Fruit fly (Drosophila melanogaster) whole organism, embryonic: ENCODE results near the gene CG7342.

Experiments used
- Atf6 ChIP-seq: fragments of 200-800 bp; sonication (Bioruptor generic); IDR thresholded peaks from 2 replicates; pipeline ENCODE4 v1.3.6; 2022; ENCODE audit warnings: missing biosample characterization, missing genetic modification characterization
- B-H2 ChIP-seq: fragments of 200-800 bp; sonication (Bioruptor generic); optimal IDR thresholded peaks from 2 replicates; lab custom pipeline; 2018; ENCODE audit warnings: missing biosample characterization, mild to moderate bottlenecking, missing genetic modification characterization
- CG10267 ChIP-seq: fragments of 200-800 bp; sonication (Bioruptor generic); optimal IDR thresholded peaks from 2 replicates; lab custom pipeline; 2018; ENCODE audit warnings: missing biosample characterization, mild to moderate bottlenecking, missing genetic modification characterization, moderate library complexity
- CG11456 ChIP-seq: fragments of 200-800 bp; sonication (Bioruptor generic); IDR thresholded peaks from 3 replicates; pipeline ENCODE4 v1.3.6; 2022; ENCODE audit warnings: missing biosample characterization, missing genetic modification characterization
- CG1233 ChIP-seq: fragments of 200-800 bp; sonication (Bioruptor generic); optimal IDR thresholded peaks from 4 replicates; lab custom pipeline; 2018; ENCODE audit warnings: missing biosample characterization, mild to moderate bottlenecking, missing genetic modification characterization
- CG12744 ChIP-seq: fragments of 200-800 bp; sonication (Bioruptor generic); optimal IDR thresholded peaks from 2 replicates; lab custom pipeline; 2016; ENCODE audit warnings: missing biosample characterization, missing genetic modification characterization
- CG12769 ChIP-seq: fragments of 200-800 bp; sonication (Bioruptor generic); optimal IDR thresholded peaks from 2 replicates; lab custom pipeline; 2019; ENCODE audit warnings: missing biosample characterization, mild to moderate bottlenecking, missing genetic modification characterization, moderate library complexity
- CG13296 ChIP-seq: fragments of 200-800 bp; sonication (Bioruptor generic); optimal IDR thresholded peaks from 3 replicates; lab custom pipeline; 2018; ENCODE audit warnings: missing biosample characterization, mild to moderate bottlenecking, missing genetic modification characterization
- CG13894 ChIP-seq: fragments of 200-800 bp; sonication (Bioruptor generic); optimal IDR thresholded peaks from 3 replicates; lab custom pipeline; 2018; ENCODE audit warnings: missing biosample characterization, mild to moderate bottlenecking, missing genetic modification characterization, moderate library complexity
- CG14014 ChIP-seq: fragments of 200-800 bp; sonication (Bioruptor generic); IDR thresholded peaks from 2 replicates; pipeline ENCODE4 v1.3.6; 2022; ENCODE audit warnings: missing biosample characterization, missing genetic modification characterization
- CG14441 ChIP-seq: fragments of 200-800 bp; sonication (Bioruptor generic); IDR thresholded peaks from 2 replicates; pipeline ENCODE4 v1.3.6; 2022; ENCODE audit warnings: missing biosample characterization, missing genetic modification characterization
- CG1603 ChIP-seq: fragments of 200-800 bp; sonication (Bioruptor generic); optimal IDR thresholded peaks from 2 replicates; lab custom pipeline; 2019; ENCODE audit warnings: missing biosample characterization, mild to moderate bottlenecking, missing genetic modification characterization, moderate library complexity
- CG18011 ChIP-seq: fragments of 200-800 bp; sonication (Bioruptor generic); optimal IDR thresholded peaks from 2 replicates; lab custom pipeline; 2017; ENCODE audit warnings: missing biosample characterization, missing genetic modification characterization, mild to moderate bottlenecking, moderate library complexity, missing genotype
- CG18599 ChIP-seq: fragments of 200-800 bp; sonication (Bioruptor generic); optimal IDR thresholded peaks from 3 replicates; lab custom pipeline; 2017; ENCODE audit warnings: missing biosample characterization, missing genetic modification characterization, mild to moderate bottlenecking, moderate library complexity, missing genetic modification reagents
- CG18619 ChIP-seq: fragments of 200-800 bp; sonication (Bioruptor generic); optimal IDR thresholded peaks from 3 replicates; lab custom pipeline; 2017; ENCODE audit warnings: missing biosample characterization, mild to moderate bottlenecking, missing genetic modification characterization
- CG32772 ChIP-seq: fragments of 200-800 bp; sonication (Bioruptor generic); IDR thresholded peaks from 2 replicates; pipeline ENCODE4 v1.3.6; 2022; ENCODE audit warnings: missing biosample characterization, missing genetic modification characterization
- CG34422 ChIP-seq: fragments of 200-800 bp; sonication (Bioruptor generic); IDR thresholded peaks from 3 replicates; pipeline ENCODE4 v1.3.6; 2022; ENCODE audit warnings: missing biosample characterization, missing genetic modification characterization
- CG5180 ChIP-seq: fragments of 200-800 bp; sonication (Bioruptor generic); optimal IDR thresholded peaks from 3 replicates; lab custom pipeline; 2017; ENCODE audit warnings: missing biosample characterization, missing genetic modification characterization, mild to moderate bottlenecking, moderate library complexity, missing genetic modification reagents
- CG6854 ChIP-seq: fragments of 200-800 bp; sonication (Bioruptor generic); optimal IDR thresholded peaks from 3 replicates; lab custom pipeline; 2017; ENCODE audit warnings: missing biosample characterization, mild to moderate bottlenecking, missing genetic modification characterization
- CG9876 ChIP-seq: fragments of 200-800 bp; sonication (Bioruptor generic); optimal IDR thresholded peaks from 2 replicates; lab custom pipeline; 2016; ENCODE audit warnings: missing biosample characterization, missing genetic modification characterization
- CTCF ChIP-seq: fragments of 200-800 bp; sonication (Bioruptor generic); optimal IDR thresholded peaks from 2 replicates; lab custom pipeline; 2017; ENCODE audit warnings: missing biosample characterization, mild to moderate bottlenecking, missing genetic modification characterization, moderate library complexity
- Dbx ChIP-seq: fragments of 200-800 bp; sonication (Bioruptor generic); IDR thresholded peaks from 3 replicates; pipeline ENCODE4 v1.3.6; 2022; ENCODE audit warnings: missing biosample characterization, missing genetic modification characterization
- Jarid2 ChIP-seq: fragments of 200-800 bp; sonication (Bioruptor generic); optimal IDR thresholded peaks from 3 replicates; lab custom pipeline; 2017; ENCODE audit warnings: mild to moderate bottlenecking, missing biosample characterization, missing genetic modification reagents, missing genetic modification characterization
- MBD-R2 ChIP-seq: fragments of 200-800 bp; sonication (Bioruptor generic); IDR thresholded peaks from 2 replicates; pipeline ENCODE4 v1.3.6; 2022; ENCODE audit warnings: missing biosample characterization, missing genetic modification characterization
- Meics ChIP-seq: fragments of 200-800 bp; sonication (Bioruptor generic); optimal IDR thresholded peaks from 2 replicates; lab custom pipeline; 2017; ENCODE audit warnings: missing biosample characterization, mild to moderate bottlenecking, missing genetic modification characterization
- Nf-YC ChIP-seq: fragments of 200-800 bp; optimal IDR thresholded peaks from 3 replicates; lab custom pipeline; 2019; ENCODE audit warnings: missing biosample characterization, mild to moderate bottlenecking, missing genetic modification characterization, moderate library complexity
- Optix ChIP-seq: fragments of 200-800 bp; sonication (Bioruptor generic); IDR thresholded peaks from 3 replicates; pipeline ENCODE4 v1.3.6; 2022; ENCODE audit warnings: missing biosample characterization, missing genetic modification characterization
- Xbp1 ChIP-seq: fragments of 200-800 bp; sonication (Bioruptor generic); optimal IDR thresholded peaks from 3 replicates; lab custom pipeline; 2016; ENCODE audit warnings: missing biosample characterization, mild to moderate bottlenecking, missing genetic modification characterization
- abd-A ChIP-seq: fragments of 200-800 bp; sonication (Bioruptor generic); optimal IDR thresholded peaks from 3 replicates; lab custom pipeline; 2019; ENCODE audit warnings: missing biosample characterization, mild to moderate bottlenecking, missing genetic modification characterization, moderate library complexity
- ara ChIP-seq: fragments of 200-800 bp; sonication (Bioruptor generic); IDR thresholded peaks from 2 replicates; pipeline ENCODE4 v1.3.6; 2022; ENCODE audit warnings: missing biosample characterization, missing genetic modification characterization
- bbx ChIP-seq: fragments of 200-800 bp; sonication (Bioruptor generic); IDR thresholded peaks from 2 replicates; pipeline ENCODE4 v1.3.6; 2022; ENCODE audit warnings: missing biosample characterization, missing genetic modification characterization; ENCODE audit not compliant: partially characterized antibody
- cg ChIP-seq: fragments of 200-800 bp; sonication (Bioruptor generic); optimal IDR thresholded peaks from 3 replicates; lab custom pipeline; 2019; ENCODE audit warnings: missing biosample characterization, mild to moderate bottlenecking, missing genetic modification characterization, moderate library complexity
- chinmo ChIP-seq: fragments of 200-800 bp; sonication (Bioruptor generic); IDR thresholded peaks from 4 replicates; pipeline ENCODE4 v1.3.6; 2022; ENCODE audit warnings: missing biosample characterization, missing genetic modification characterization; ENCODE audit not compliant: partially characterized antibody
- chn ChIP-seq: fragments of 200-800 bp; sonication (Bioruptor generic); optimal IDR thresholded peaks from 2 replicates; lab custom pipeline; 2016; ENCODE audit warnings: missing biosample characterization, missing genetic modification characterization
- crp ChIP-seq, 2 experiments: fragments of 200-800 bp; sonication (Bioruptor generic); optimal IDR thresholded peaks; 2 replicates in 1 of 2; 3 replicates in 1 of 2; lab custom pipeline; 2017; ENCODE audit warnings: missing biosample characterization in 2 of 2, missing genetic modification characterization in 2 of 2, mild to moderate bottlenecking in 1 of 2, moderate library complexity in 1 of 2
- dysf ChIP-seq: fragments of 200-800 bp; sonication (Bioruptor generic); IDR thresholded peaks from 3 replicates; pipeline ENCODE4 v1.3.6; 2022; ENCODE audit warnings: missing biosample characterization, missing genetic modification characterization
- emc ChIP-seq: fragments of 200-800 bp; sonication (Bioruptor generic); optimal IDR thresholded peaks from 2 replicates; lab custom pipeline; 2016; ENCODE audit warnings: missing biosample characterization, missing genetic modification characterization
- ems ChIP-seq: fragments of 200-800 bp; sonication (Bioruptor generic); optimal IDR thresholded peaks from 3 replicates; lab custom pipeline; 2016; ENCODE audit warnings: missing biosample characterization, missing genetic modification characterization
- eyg ChIP-seq: fragments of 200-800 bp; sonication (Bioruptor generic); optimal IDR thresholded peaks from 3 replicates; lab custom pipeline; 2016; ENCODE audit warnings: missing biosample characterization, missing genetic modification characterization
- ftz-f1 ChIP-seq: fragments of 200-800 bp; sonication (Bioruptor generic); optimal IDR thresholded peaks from 2 replicates; lab custom pipeline; 2016; ENCODE audit warnings: missing biosample characterization, missing genetic modification characterization
- gro ChIP-seq: fragments of 200-800 bp; sonication (Bioruptor generic); optimal IDR thresholded peaks from 2 replicates; lab custom pipeline; 2016; ENCODE audit warnings: missing biosample characterization, missing genetic modification characterization
- hbn ChIP-seq: fragments of 200-800 bp; sonication (Bioruptor generic); IDR thresholded peaks from 2 replicates; pipeline ENCODE4 v1.3.6; 2022; ENCODE audit warnings: missing biosample characterization, missing genetic modification characterization; ENCODE audit not compliant: partially characterized antibody
- lab ChIP-seq: fragments of 200-800 bp; sonication (Bioruptor generic); optimal IDR thresholded peaks from 3 replicates; lab custom pipeline; 2017; ENCODE audit warnings: missing biosample characterization, missing genetic modification characterization, mild to moderate bottlenecking, moderate library complexity, missing genetic modification reagents
- oc ChIP-seq: fragments of 200-800 bp; sonication (Bioruptor generic); optimal IDR thresholded peaks from 2 replicates; lab custom pipeline; 2018; ENCODE audit warnings: missing biosample characterization, mild to moderate bottlenecking, missing genetic modification characterization, moderate library complexity
- onecut ChIP-seq: fragments of 200-800 bp; sonication (Bioruptor generic); IDR thresholded peaks from 2 replicates; pipeline ENCODE4 v1.3.6; 2022; ENCODE audit warnings: missing biosample characterization, missing genetic modification characterization
- otp ChIP-seq: fragments of 200-800 bp; sonication (Bioruptor generic); IDR thresholded peaks from 3 replicates; pipeline ENCODE4, ENCODE4 v1.3.6; 2022; ENCODE audit warnings: missing biosample characterization, missing genetic modification characterization
- pan ChIP-seq, 4 experiments: fragments of >200 bp in 3 of 4; fragments of 200-800 bp in 1 of 4; sonication (Bioruptor generic) in 1 of 4; optimal IDR thresholded peaks in 3 of 4; IDR thresholded peaks in 1 of 4; 2 replicates each; pipeline versions ENCODE4 v1.3.6 to Lab custom; 2017 to 2022; ENCODE audit warnings: missing biosample characterization in 2 of 4, missing genetic modification characterization in 2 of 4, mixed read lengths in 1 of 4
- schlank ChIP-seq: fragments of 200-800 bp; sonication (Bioruptor generic); optimal IDR thresholded peaks from 2 replicates; lab custom pipeline; 2018; ENCODE audit warnings: missing biosample characterization, mild to moderate bottlenecking, missing genetic modification characterization
- sens ChIP-seq: fragments of 200-800 bp; sonication (Bioruptor generic); peaks from one replicate; lab custom pipeline; 2016; ENCODE audit warnings: missing biosample characterization, missing genetic modification characterization
- seq ChIP-seq: fragments of 200-800 bp; sonication (Bioruptor generic); IDR thresholded peaks from 2 replicates; pipeline ENCODE4 v1.3.6; 2022; ENCODE audit warnings: missing biosample characterization, missing genetic modification characterization
- sob ChIP-seq: fragments of 200-800 bp; sonication (Bioruptor generic); IDR thresholded peaks from 2 replicates; pipeline ENCODE4 v1.3.6; 2022; ENCODE audit warnings: missing biosample characterization, missing genetic modification characterization
- trem ChIP-seq: fragments of 200-800 bp; optimal IDR thresholded peaks from 3 replicates; lab custom pipeline; 2019; ENCODE audit warnings: missing biosample characterization, mild to moderate bottlenecking, missing genetic modification characterization, moderate library complexity
- zf30C ChIP-seq: fragments of 200-800 bp; sonication (Bioruptor generic); optimal IDR thresholded peaks from 3 replicates; lab custom pipeline; 2018; ENCODE audit warnings: missing biosample characterization, mild to moderate bottlenecking, missing genetic modification characterization

CG7342 gene

DNA sequence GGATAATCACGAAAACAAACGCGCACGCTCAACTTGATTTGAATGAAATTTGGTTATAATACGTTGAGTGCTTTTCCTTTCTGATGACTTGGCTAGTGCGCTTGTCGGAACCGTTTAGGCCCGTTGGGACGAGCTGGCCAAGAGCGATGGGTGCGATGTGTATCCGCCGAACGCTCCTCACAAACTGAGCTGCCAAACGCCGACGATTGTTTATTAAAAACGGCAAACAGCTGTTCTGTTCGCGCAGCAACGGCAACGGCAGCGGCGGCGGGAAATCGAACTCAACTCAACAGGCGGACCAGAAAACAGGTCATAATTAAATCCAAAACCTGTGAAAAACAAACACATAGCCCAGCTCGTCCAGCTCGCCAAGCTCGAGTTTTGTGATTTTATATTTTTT is 17.8 kb downstream of the CG7342 start (continued):
- TF ChIP-seq CG5180 (peak; percentile 6), CG13296 (peak; percentile 28), CG13894 (tag; lab: Kevin White, UChicago) (peak; percentile 67), B-H2 (GFP tag; lab: Kevin White, UChicago) (peak; percentile 53), CG6854 (GFP tag; lab: Kevin White, UChicago) (peak; percentile 38), oc (tag; lab: Kevin White, UChicago) (peak; percentile 39), Optix (GFP tag; lab: Robert Waterston, UW) (no peak), CG12769 (peak; percentile 89), Xbp1 (no peak), Jarid2 (peak; percentile 73), gro (peak; percentile 44), abd-A (tag; lab: Kevin White, UChicago) (peak; percentile 78), CG18599 (peak; percentile 2), CG11456 (GFP tag; lab: Robert Waterston, UW) (0 out of 3 replicates have a peak, but pooled peaks have one; percentile 16), CG14441 (0 out of 2 replicates have a peak, but pooled peaks have one; percentile 33), CG14014 (GFP tag; lab: Robert Waterston, UW) (no peak), Dbx (GFP tag; lab: Robert Waterston, UW) (peak; percentile 57; the same call in 1 of the 3 replicates), ftz-f1 (peak; percentile 42), CG1233 (GFP tag; lab: Kevin White, UChicago) (no peak), CG34422 (peak; percentile 74; the same call in 1 of the 3 replicates), pan (optimal IDR thresholded peaks at IDR 0.05; lab: Kevin White, UChicago) (no peak), pan (GFP tag; optimal IDR thresholded peaks at IDR 0.05 in 1 of 2, IDR thresholded peaks at IDR 0.05 in 1 of 2) (peak in 1 of 2 experiments; percentile 33), chinmo (peak; percentile 90; the same call in 3 of the 4 replicates), eyg (peak; percentile 17), bbx (GFP tag; lab: Robert Waterston, UW) (peak; percentile 32; the same call in 1 of the 2 replicates), sob (GFP tag; lab: Robert Waterston, UW) (peak; percentile 20; the same call in 1 of the 2 replicates), ara (GFP tag; lab: Robert Waterston, UW) (no peak), CTCF (GFP tag; lab: Kevin White, UChicago) (peak; percentile 10), lab (GFP tag; lab: Kevin White, UChicago) (peak; percentile 20), Meics (GFP tag; lab: Kevin White, UChicago) (peak; percentile 37), cg (GFP tag; lab: Kevin White, UChicago) (no peak), schlank (peak; percentile 5), Nf-YC (tag; lab: Kevin White, UChicago) (peak; percentile 10), MBD-R2 (0 out of 2 replicates have a peak, but pooled peaks have one; percentile 12), otp (0 out of 3 replicates have a peak, but pooled peaks have one; percentile 13), crp (GFP tag; optimal IDR thresholded peaks at IDR 0.05; lab: Kevin White, UChicago) (peak in 1 of 2 experiments; percentile 69), onecut (0 out of 2 replicates have a peak, but pooled peaks have one; percentile 5), Atf6 (GFP tag; lab: Robert Waterston, UW) (0 out of 2 replicates have a peak, but pooled peaks have one; percentile 14), dysf (peak; percentile 5; the same call in 1 of the 3 replicates), CG32772 (no peak), CG18619 (GFP tag; lab: Kevin White, UChicago) (peak; percentile 13)

DNA sequence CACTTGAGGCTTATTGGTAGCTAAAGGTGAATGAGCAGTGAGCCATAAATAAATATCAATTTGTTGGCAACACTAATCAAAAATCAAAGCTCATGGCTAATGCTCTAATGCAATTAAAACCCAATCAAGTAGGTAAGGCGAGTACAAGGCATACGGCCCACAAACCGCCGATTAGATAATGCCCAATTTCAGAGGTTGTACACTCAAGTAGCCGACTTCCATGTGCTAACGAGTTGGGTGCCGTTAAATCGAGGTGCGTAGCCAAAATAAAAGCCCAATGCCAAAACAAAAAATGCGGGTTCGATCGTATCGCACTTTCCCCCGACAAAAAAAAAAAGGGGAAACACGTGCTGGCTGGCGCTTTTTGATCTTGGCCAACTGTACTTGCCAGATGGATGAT is 18.8 kb downstream of the CG7342 start:
- TF ChIP-seq emc (GFP tag; lab: Kevin White, UChicago) (no peak), CG9876 (GFP tag; lab: Kevin White, UChicago) (no peak), chn (GFP tag; lab: Kevin White, UChicago) (no peak), CG18011 (GFP tag; lab: Kevin White, UChicago) (no peak), trem (tag; lab: Kevin White, UChicago) (no peak), seq (no peak), ems (no peak), hbn (GFP tag; lab: Robert Waterston, UW) (no peak), zf30C (GFP tag; lab: Kevin White, UChicago) (no peak), CG12744 (no peak), CG1603 (tag; lab: Kevin White, UChicago) (no peak), sens (GFP tag; lab: Kevin White, UChicago) (no peak), CG10267 (tag; lab: Kevin White, UChicago) (no peak)
